Fruit fly (Drosophila melanogaster): Measurements from ENCODE around the gene Acsf3.
A peak's percentile ranks its signal among the peaks of the same experiment; 100 is the strongest.

Gene Acsf3

dm6 chrX:7300722-7301350 lies 28.0 kb upstream of the Acsf3 start:
- no peak for TF ChIP-seq CG17801 (GFP tag; optimal IDR thresholded peaks at IDR 0.05; ENCODE audit: partially characterized antibody)

dm6 chrX:7301351-7302328 lies 27.2 kb upstream of the Acsf3 start:
- TF ChIP-seq CG17801 (GFP tag; optimal IDR thresholded peaks at IDR 0.05; ENCODE audit: partially characterized antibody): no peak

- no peak for TF ChIP-seq CG17801 (GFP tag; optimal IDR thresholded peaks at IDR 0.05; ENCODE audit: partially characterized antibody)
Observed at dm6 chrX:7302329-7302728, 26.5 kb upstream of the Acsf3 start.

- no peak for TF ChIP-seq CG17801 (GFP tag; optimal IDR thresholded peaks at IDR 0.05; ENCODE audit: partially characterized antibody)
Observed at dm6 chrX:7303848-7304427, 24.9 kb upstream of the Acsf3 start.

- TF ChIP-seq CG17801 (GFP tag; optimal IDR thresholded peaks at IDR 0.05; ENCODE audit: partially characterized antibody): no peak
Observed at dm6 chrX:7304798-7305447, 23.9 kb upstream of the Acsf3 start.

- no peak for TF ChIP-seq CG17801 (GFP tag; optimal IDR thresholded peaks at IDR 0.05; ENCODE audit: partially characterized antibody)
Observed at dm6 chrX:7305753-7306338, 23.0 kb upstream of the Acsf3 start.

dm6 chrX:7306538-7307477 lies 22.0 kb upstream of the Acsf3 start:
- TF ChIP-seq CG17801 (GFP tag; optimal IDR thresholded peaks at IDR 0.05; ENCODE audit: partially characterized antibody): no peak

dm6 chrX:7307478-7308200 lies 21.2 kb upstream of the Acsf3 start, which contains the start of gene brk:
TSS of gene brk (plus strand) at chrX:7307939.
- TF ChIP-seq CG17801 (GFP tag; optimal IDR thresholded peaks at IDR 0.05; ENCODE audit: partially characterized antibody): peak; percentile 7

dm6 chrX:7308794-7309193 lies 20.1 kb upstream of the Acsf3 start:
- no peak for TF ChIP-seq CG17801 (GFP tag; optimal IDR thresholded peaks at IDR 0.05; ENCODE audit: partially characterized antibody)

dm6 chrX:7312406-7312805 lies 16.4 kb upstream of the Acsf3 start:
- TF ChIP-seq CG17801 (GFP tag; optimal IDR thresholded peaks at IDR 0.05; ENCODE audit: partially characterized antibody): no peak

- TF ChIP-seq CG17801 (GFP tag; optimal IDR thresholded peaks at IDR 0.05; ENCODE audit: partially characterized antibody): no peak
Observed at dm6 chrX:7315925-7316650, 12.8 kb upstream of the Acsf3 start.
